Worm (Caenorhabditis elegans) whole organism, late embryonic: ENCODE data around the gene sdz-38.
A peak's percentile ranks its signal among the peaks of the same experiment; 100 is the strongest.

ENCODE experiments used
- C38D4.7 ChIP-seq: fragments of 200-800 bp; sonication (Bioruptor generic); optimal IDR thresholded peaks from 2 replicates; lab custom pipeline; 2018; ENCODE audit warnings: mild to moderate bottlenecking, missing genetic modification characterization, moderate library complexity, missing compliant biosample characterization
- K09A11.1 ChIP-seq: sonication (generic microtip); optimal IDR thresholded peaks from 2 replicates; lab custom pipeline; 2017; ENCODE audit warnings: antibody characterized with exemption, mild to moderate bottlenecking, missing genetic modification characterization, missing compliant biosample characterization; ENCODE audit not compliant: insufficient read depth
- ahr-1 ChIP-seq: sonication (generic microtip); optimal IDR thresholded peaks from 2 replicates; lab custom pipeline; 2016; ENCODE audit warnings: missing genetic modification characterization, missing compliant biosample characterization
- ama-1 ChIP-seq: fragments of 150-350 bp; optimal IDR thresholded peaks from 2 replicates; lab custom pipeline; 2014
- ceh-18 ChIP-seq: sonication (generic microtip); optimal IDR thresholded peaks from 2 replicates; lab custom pipeline; 2016; ENCODE audit warnings: missing genetic modification characterization, missing compliant biosample characterization
- ceh-2 ChIP-seq: sonication (generic microtip); optimal IDR thresholded peaks from 2 replicates; lab custom pipeline; 2016; ENCODE audit warnings: missing genotype, missing genetic modification characterization, missing compliant biosample characterization
- ceh-24 ChIP-seq: sonication (generic microtip); optimal IDR thresholded peaks from 2 replicates; lab custom pipeline; 2016; ENCODE audit warnings: mild to moderate bottlenecking, missing genetic modification characterization, missing compliant biosample characterization
- ceh-30 ChIP-seq: fragments of 150-350 bp; optimal IDR thresholded peaks from 2 replicates; lab custom pipeline; 2014; ENCODE audit warnings: missing biosample characterization, missing genetic modification characterization
- ceh-31 ChIP-seq: sonication (generic microtip); optimal IDR thresholded peaks from 2 replicates; lab custom pipeline; 2016; ENCODE audit warnings: missing genetic modification characterization, missing compliant biosample characterization
- ceh-34 ChIP-seq: sonication (generic microtip); optimal IDR thresholded peaks from 2 replicates; lab custom pipeline; 2016; ENCODE audit warnings: mild to moderate bottlenecking, missing genetic modification characterization, missing compliant biosample characterization
- ceh-45 ChIP-seq: fragments of 200-800 bp; sonication (Bioruptor generic); IDR thresholded peaks from 2 replicates; pipeline ENCODE4 v1.3.6; 2022; ENCODE audit warnings: missing genetic modification reagents, missing genetic modification characterization, missing compliant biosample characterization
- ceh-6 ChIP-seq: fragments of 200-800 bp; sonication (Bioruptor generic); optimal IDR thresholded peaks from 2 replicates; lab custom pipeline; 2018; ENCODE audit warnings: mild to moderate bottlenecking, missing genetic modification characterization, missing compliant biosample characterization
- ceh-9 ChIP-seq: sonication (generic microtip); optimal IDR thresholded peaks from 2 replicates; lab custom pipeline; 2016; ENCODE audit warnings: mild to moderate bottlenecking, missing genetic modification characterization, inconsistent platforms, missing compliant biosample characterization
- dve-1 ChIP-seq: sonication (generic microtip); optimal IDR thresholded peaks from 2 replicates; lab custom pipeline; 2017; ENCODE audit warnings: antibody characterized with exemption, mild to moderate bottlenecking, missing genetic modification characterization, missing compliant biosample characterization
- elt-2 ChIP-seq: sonication (generic microtip); optimal IDR thresholded peaks from 2 replicates; lab custom pipeline; 2016; ENCODE audit warnings: missing genetic modification reagents, missing genetic modification characterization, missing compliant biosample characterization
- ets-4 ChIP-seq: sonication (generic microtip); optimal IDR thresholded peaks from 2 replicates; lab custom pipeline; 2016; ENCODE audit warnings: missing genetic modification characterization, missing compliant biosample characterization
- eyg-1 ChIP-seq: sonication (generic microtip); optimal IDR thresholded peaks from 2 replicates; lab custom pipeline; 2016; ENCODE audit warnings: missing genotype, missing genetic modification characterization, missing compliant biosample characterization
- fax-1 ChIP-seq: sonication (generic microtip); optimal IDR thresholded peaks from 2 replicates; lab custom pipeline; 2016; ENCODE audit warnings: missing genotype, missing genetic modification characterization, missing compliant biosample characterization
- fkh-10 ChIP-seq: fragments of 150-350 bp; optimal IDR thresholded peaks from 2 replicates; lab custom pipeline; 2014; ENCODE audit warnings: missing biosample characterization, missing genetic modification reagents, missing genetic modification characterization
- hlh-15 ChIP-seq: sonication (generic microtip); optimal IDR thresholded peaks from 2 replicates; lab custom pipeline; 2016; ENCODE audit warnings: missing genetic modification characterization, missing compliant biosample characterization
- hlh-30 ChIP-seq: sonication (generic microtip); optimal IDR thresholded peaks from 2 replicates; lab custom pipeline; 2017; ENCODE audit warnings: antibody characterized with exemption, missing genetic modification characterization, missing compliant biosample characterization; ENCODE audit not compliant: insufficient read depth
- hlh-6 ChIP-seq: sonication (generic microtip); optimal IDR thresholded peaks from 2 replicates; lab custom pipeline; 2016; ENCODE audit warnings: missing genotype, missing genetic modification characterization, missing compliant biosample characterization
- hlh-8 ChIP-seq: sonication (generic microtip); optimal IDR thresholded peaks from 2 replicates; lab custom pipeline; 2016; ENCODE audit warnings: missing genotype, missing genetic modification characterization, missing compliant biosample characterization
- lim-6 ChIP-seq: sonication (generic microtip); optimal IDR thresholded peaks from 2 replicates; lab custom pipeline; 2016; ENCODE audit warnings: missing genetic modification characterization, missing compliant biosample characterization
- lin-11 ChIP-seq: fragments of 200-800 bp; sonication (Bioruptor generic); optimal IDR thresholded peaks from 2 replicates; lab custom pipeline; 2018; ENCODE audit warnings: mild to moderate bottlenecking, missing genetic modification characterization, missing compliant biosample characterization
- madf-2 ChIP-seq: sonication (generic microtip); optimal IDR thresholded peaks from 2 replicates; lab custom pipeline; 2017; ENCODE audit warnings: missing genetic modification characterization, missing compliant biosample characterization
- mec-3 ChIP-seq: sonication (generic microtip); optimal IDR thresholded peaks from 2 replicates; lab custom pipeline; 2016; ENCODE audit warnings: borderline replicate concordance, missing genetic modification characterization, missing compliant biosample characterization
- nfya-1 ChIP-seq: sonication (generic microtip); optimal IDR thresholded peaks from 2 replicates; lab custom pipeline; 2017; ENCODE audit warnings: missing genetic modification characterization, mild to moderate bottlenecking, missing compliant biosample characterization, antibody characterized with exemption, moderate library complexity
- pax-1 ChIP-seq: fragments of 150-350 bp; optimal IDR thresholded peaks from 2 replicates; lab custom pipeline; 2014; ENCODE audit warnings: missing biosample characterization, missing genetic modification characterization
- pha-4 ChIP-seq: fragments of 150-350 bp; optimal IDR thresholded peaks from 2 replicates; lab custom pipeline; 2018; ENCODE audit warnings: missing biosample characterization, missing genetic modification reagents, missing genetic modification characterization
- pqm-1 ChIP-seq: sonication (generic microtip); optimal IDR thresholded peaks from 2 replicates; lab custom pipeline; 2016; ENCODE audit warnings: missing genetic modification characterization, missing compliant biosample characterization
- ref-2 ChIP-seq: sonication (generic microtip); optimal IDR thresholded peaks from 2 replicates; lab custom pipeline; 2016; ENCODE audit warnings: missing genetic modification characterization, missing compliant biosample characterization
- rnt-1 ChIP-seq: sonication (generic microtip); optimal IDR thresholded peaks from 2 replicates; lab custom pipeline; 2016; ENCODE audit warnings: missing genetic modification characterization, missing compliant biosample characterization
- sdc-2 ChIP-seq: sonication (generic microtip); optimal IDR thresholded peaks from 2 replicates; lab custom pipeline; 2016; ENCODE audit warnings: missing genotype, missing genetic modification characterization, missing compliant biosample characterization
- sox-2 ChIP-seq: fragments of 200-800 bp; sonication (Bioruptor generic); IDR thresholded peaks from 2 replicates; pipeline ENCODE4 v1.3.6; 2022; ENCODE audit warnings: missing genetic modification reagents, missing genetic modification characterization, missing compliant biosample characterization
- syd-9 ChIP-seq: sonication (generic microtip); optimal IDR thresholded peaks from 2 replicates; lab custom pipeline; 2016; ENCODE audit warnings: mild to moderate bottlenecking, missing genetic modification characterization, moderate library complexity, missing compliant biosample characterization
- ttx-3 ChIP-seq: sonication (generic microtip); optimal IDR thresholded peaks from 2 replicates; lab custom pipeline; 2016; ENCODE audit warnings: missing genetic modification reagents, missing genetic modification characterization, missing compliant biosample characterization
- unc-3 ChIP-seq, 2 experiments: fragments of 200-800 bp in 1 of 2; sonication (Bioruptor generic) in 1 of 2; sonication (generic microtip) in 1 of 2; conservative IDR thresholded peaks in 1 of 2; optimal IDR thresholded peaks in 1 of 2; 2 replicates each; pipeline versions ENCODE4 v1.3.6 to Lab custom; 2016 to 2022; ENCODE audit warnings: missing compliant biosample characterization in 2 of 2, missing genetic modification characterization in 2 of 2, missing genetic modification reagents in 1 of 2
- unc-42 ChIP-seq: sonication (generic microtip); optimal IDR thresholded peaks from 2 replicates; lab custom pipeline; 2016; ENCODE audit warnings: missing genotype, missing genetic modification characterization, missing compliant biosample characterization
- unc-86 ChIP-seq: sonication (generic microtip); optimal IDR thresholded peaks from 2 replicates; lab custom pipeline; 2016; ENCODE audit warnings: missing genetic modification characterization, missing compliant biosample characterization

Gene sdz-38

ce11 chrII:9940430-9940829, 41.2 kb downstream of the sdz-38 start, which contains the start of gene ufd-3 (continued):
- TF ChIP-seq ceh-9 (tag; lab: Kevin White, UChicago) (no peak), hlh-30 (no peak), ceh-31 (tag; lab: Kevin White, UChicago) (peak; percentile 98), ceh-6 (GFP tag; lab: Kevin White, UChicago) (peak; percentile 3), unc-86 (tag; lab: Kevin White, UChicago) (no peak), hlh-8 (tag; lab: Kevin White, UChicago) (peak; percentile 85), lim-6 (tag; lab: Kevin White, UChicago) (peak; percentile 60), ama-1 (lab: Kevin White, UChicago) (no peak), sdc-2 (tag; lab: Kevin White, UChicago) (peak; percentile 15), unc-42 (tag; lab: Kevin White, UChicago) (peak; percentile 67), C38D4.7 (GFP tag; lab: Kevin White, UChicago) (no peak), ceh-34 (tag; lab: Kevin White, UChicago) (peak; percentile 76), pax-1 (tag; lab: Kevin White, UChicago) (peak; percentile 65), ceh-24 (tag; lab: Kevin White, UChicago) (no peak), nfya-1 (tag; lab: Kevin White, UChicago) (peak; percentile 62), fax-1 (tag; lab: Kevin White, UChicago) (peak; percentile 76), rnt-1 (tag; lab: Kevin White, UChicago) (peak; percentile 79), ceh-30 (tag; lab: Kevin White, UChicago) (peak; percentile 2), ttx-3 (tag; lab: Kevin White, UChicago) (peak; percentile 60), lin-11 (no peak), syd-9 (tag; lab: Kevin White, UChicago) (peak; percentile 8), ceh-2 (peak; percentile 91), pqm-1 (tag; lab: Kevin White, UChicago) (peak; percentile 56), eyg-1 (tag; lab: Kevin White, UChicago) (no peak), pha-4 (no peak), unc-3 (GFP tag; conservative IDR thresholded peaks at IDR 0.05; lab: Robert Waterston, UW) (0 out of 2 replicates have a peak, but pooled peaks have one; percentile 35), unc-3 (tag; optimal IDR thresholded peaks at IDR 0.05; lab: Kevin White, UChicago) (no peak), elt-2 (peak; percentile 74), ref-2 (tag; lab: Kevin White, UChicago) (peak; percentile 90), ets-4 (tag; lab: Kevin White, UChicago) (peak; percentile 94)
- TF ChIP-seq, all 69 proteins: peak for 40

ce11 chrII:9938877-9939276, 42.8 kb downstream of the sdz-38 start, which contains the start of the genes C05C10.7 and C05C10.5:
C05C10.7 (minus strand) TSS chrII:9938971.
C05C10.5 (plus strand) TSS chrII:9939040.
- no peak for TF ChIP-seq mec-3
- no peak for TF ChIP-seq hlh-15 (tag; lab: Kevin White, UChicago)
- no peak for TF ChIP-seq fkh-10
- no peak for TF ChIP-seq ceh-31 (tag; lab: Kevin White, UChicago)
- no peak for TF ChIP-seq dve-1
- TF ChIP-seq hlh-6 (tag; lab: Kevin White, UChicago): no peak
- TF ChIP-seq nfya-1 (tag; lab: Kevin White, UChicago): no peak
- TF ChIP-seq ceh-6 (GFP tag; lab: Kevin White, UChicago): no peak
- no peak for TF ChIP-seq ahr-1
- TF ChIP-seq ttx-3 (tag; lab: Kevin White, UChicago): no peak
- TF ChIP-seq ceh-9 (tag; lab: Kevin White, UChicago): no peak
- no peak for TF ChIP-seq rnt-1 (tag; lab: Kevin White, UChicago)
- TF ChIP-seq K09A11.1 (tag; lab: Kevin White, UChicago): no peak
- no peak for TF ChIP-seq madf-2 (tag; lab: Kevin White, UChicago)
- TF ChIP-seq lim-6 (tag; lab: Kevin White, UChicago): no peak
- TF ChIP-seq fax-1 (tag; lab: Kevin White, UChicago): no peak
- TF ChIP-seq ceh-30 (tag; lab: Kevin White, UChicago): no peak

- TF ChIP-seq sox-2 (no peak), hlh-30 (peak; percentile 50), ceh-18 (tag; lab: Kevin White, UChicago) (peak; percentile 58), ceh-45 (no peak), ceh-24 (tag; lab: Kevin White, UChicago) (no peak)
Observed at ce11 chrII:9937611-9938010, 44.0 kb downstream of the sdz-38 start.
